Fruit fly (Drosophila melanogaster): ENCODE results near the gene nAChRbeta3.

The nAChRbeta3 gene

DNA sequence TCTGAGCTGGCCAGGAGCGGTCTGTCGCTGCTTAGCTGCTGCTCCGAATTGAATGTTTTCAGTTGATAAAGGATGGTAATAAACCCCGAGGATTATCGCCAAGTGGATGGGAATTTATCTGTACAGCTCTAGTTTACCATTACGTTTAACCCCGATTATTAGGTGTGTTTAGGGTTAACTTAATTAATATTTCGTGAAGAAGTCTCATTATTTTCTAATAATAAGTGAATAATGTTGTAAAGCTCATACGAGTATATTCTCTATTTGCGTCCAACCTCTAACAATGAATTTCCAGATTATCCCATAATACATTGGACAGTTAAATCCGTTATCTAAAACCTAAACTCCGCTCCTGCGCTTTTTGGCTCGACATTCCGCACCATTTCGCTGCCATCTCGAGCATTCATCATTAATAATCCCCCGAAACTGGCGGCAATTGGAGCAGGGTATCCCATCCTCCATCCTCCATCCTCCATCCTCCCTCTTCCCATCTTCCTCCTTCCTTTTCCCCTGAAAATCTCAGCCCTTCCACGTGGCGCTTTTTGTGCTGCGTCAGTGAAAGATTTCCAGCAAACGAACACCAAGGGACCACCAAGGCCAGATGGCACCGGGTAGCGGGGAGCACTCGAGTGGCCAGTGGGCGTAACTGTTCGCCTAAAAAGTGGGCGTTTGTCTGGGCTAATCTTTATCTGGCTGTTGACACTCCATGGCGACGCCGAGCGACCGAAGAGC is 18.6 kb upstream of the nAChRbeta3 start (continued):
- TF ChIP-seq h (optimal IDR thresholded peaks at IDR 0.05) (no peak), CG42726 (GFP tag; IDR thresholded peaks at IDR 0.05; ENCODE audit: partially characterized antibody) (no peak), Aef1 (GFP tag; IDR thresholded peaks at IDR 0.05) (no peak), sob (GFP tag; IDR thresholded peaks at IDR 0.05) (no peak), CG4328 (GFP tag; optimal IDR thresholded peaks at IDR 0.05) (no peak), trh (GFP tag; optimal IDR thresholded peaks at IDR 0.05) (no peak), croc (GFP tag; conservative IDR thresholded peaks at IDR 0.05) (no peak), fd102C (GFP tag; optimal IDR thresholded peaks at IDR 0.05) (no peak), H2.0 (GFP tag; IDR thresholded peaks at IDR 0.05) (no peak), mirr (GFP tag; optimal IDR thresholded peaks at IDR 0.05) (no peak), crp (GFP tag; optimal IDR thresholded peaks at IDR 0.05) (no peak), nom (GFP tag; optimal IDR thresholded peaks at IDR 0.05) (no peak), Spps (tag; optimal IDR thresholded peaks at IDR 0.05) (no peak), crol (GFP tag; IDR thresholded peaks at IDR 0.05) (peak; percentile 57; the same call in 1 of the 2 replicates), Ssrp (tag; optimal IDR thresholded peaks at IDR 0.05) (no peak), chn (GFP tag; optimal IDR thresholded peaks at IDR 0.05) (no peak), cato (GFP tag; optimal IDR thresholded peaks at IDR 0.05; ENCODE audit: borderline replicate concordance) (no peak), gcm2 (GFP tag; optimal IDR thresholded peaks at IDR 0.05) (no peak), phol (tag; optimal IDR thresholded peaks at IDR 0.05) (no peak), CG18599 (GFP tag; optimal IDR thresholded peaks at IDR 0.05) (peak; percentile 61), Sox100B (GFP tag; optimal IDR thresholded peaks at IDR 0.05) (no peak), dysf (GFP tag; IDR thresholded peaks at IDR 0.05) (no peak), CoRest (tag; optimal IDR thresholded peaks at IDR 0.05) (peak; percentile 8), fru (optimal IDR thresholded peaks at IDR 0.05) (no peak), CG7839 (tag; optimal IDR thresholded peaks at IDR 0.05) (peak; percentile 26), ash1 (GFP tag; optimal IDR thresholded peaks at IDR 0.05) (no peak), Ets65A (GFP tag) (peak; percentile 35), CkIIα-i1 (GFP tag; IDR thresholded peaks at IDR 0.05) (no peak), Meics (GFP tag; optimal IDR thresholded peaks at IDR 0.05) (peak; percentile 9), CG10274 (GFP tag; optimal IDR thresholded peaks at IDR 0.05) (no peak), NK7.1 (GFP tag; optimal IDR thresholded peaks at IDR 0.05) (no peak), grn (GFP tag; optimal IDR thresholded peaks at IDR 0.05) (no peak), Sry-β (GFP tag; optimal IDR thresholded peaks at IDR 0.05) (no peak), CG15514 (GFP tag; optimal IDR thresholded peaks at IDR 0.05) (no peak), B-H1 (GFP tag; IDR thresholded peaks at IDR 0.05) (no peak), CG17385 (GFP tag; optimal IDR thresholded peaks at IDR 0.05) (no peak), CG1647 (GFP tag; optimal IDR thresholded peaks at IDR 0.05) (no peak), tgo (GFP tag; IDR thresholded peaks at IDR 0.05) (no peak), CG1602 (GFP tag; optimal IDR thresholded peaks at IDR 0.05) (no peak), Atf6 (GFP tag; IDR thresholded peaks at IDR 0.05) (no peak), dpn (GFP tag; optimal IDR thresholded peaks at IDR 0.05) (no peak), CG8290 (GFP tag; optimal IDR thresholded peaks at IDR 0.05) (no peak), CG8290 (tag; optimal IDR thresholded peaks at IDR 0.05) (no peak), Mrtf (GFP tag; IDR thresholded peaks at IDR 0.05) (no peak), CG18619 (GFP tag; optimal IDR thresholded peaks at IDR 0.05) (no peak), CG2875 (GFP tag; optimal IDR thresholded peaks at IDR 0.05) (no peak), gsb-n (tag; optimal IDR thresholded peaks at IDR 0.05) (no peak), CG13894 (tag; optimal IDR thresholded peaks at IDR 0.05) (peak; percentile 8), PHDP (tag; optimal IDR thresholded peaks at IDR 0.05) (no peak), CG13424 (tag; optimal IDR thresholded peaks at IDR 0.05) (no peak), gsb (GFP tag; IDR thresholded peaks at IDR 0.05) (no peak)

Measured in whole organism, embryonic.